Fruit fly (Drosophila melanogaster): ENCODE measurements around the gene Dad1.

DNA sequence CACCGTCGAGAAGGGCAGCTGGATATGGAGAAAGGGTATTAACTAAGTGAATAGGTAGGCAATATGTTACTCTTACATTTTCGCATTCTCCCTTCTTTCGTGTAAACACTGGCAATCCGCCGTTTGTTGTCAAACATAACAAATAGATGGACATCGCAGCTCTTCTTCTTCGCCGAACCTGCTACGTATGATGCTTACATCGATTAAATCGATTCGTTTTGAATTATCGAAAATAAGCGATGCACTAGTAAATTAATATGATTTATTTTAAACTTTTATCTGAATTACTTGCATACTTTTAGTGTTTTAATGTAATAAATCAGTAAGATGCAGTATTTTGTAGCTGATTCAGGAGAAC lies 19.0 kb upstream of the Dad1 start, which contains the start of gene fy:
- TF ChIP-seq CG7101 (tag; optimal IDR thresholded peaks at IDR 0.05) (no peak), pad (GFP tag; optimal IDR thresholded peaks at IDR 0.05) (no peak), bab1 (GFP tag; optimal IDR thresholded peaks at IDR 0.05) (no peak), CG14711 (tag; optimal IDR thresholded peaks at IDR 0.05) (no peak), CG5204 (GFP tag; optimal IDR thresholded peaks at IDR 0.05) (no peak), CG12768 (GFP tag; optimal IDR thresholded peaks at IDR 0.05) (no peak), CG33017 (tag; optimal IDR thresholded peaks at IDR 0.05) (no peak), cic (GFP tag; optimal IDR thresholded peaks at IDR 0.05) (no peak), kay (GFP tag; ENCODE audit: borderline replicate concordance) (no peak)
